Fruit fly (Drosophila melanogaster) whole organism, embryonic: Measurements from ENCODE around the gene lili.
A peak's percentile ranks its signal among the peaks of the same experiment; 100 is the strongest.

Experiments
- Adf1 ChIP-seq: fragments of 200-800 bp; sonication (Bioruptor generic); IDR thresholded peaks from 2 replicates; pipeline ENCODE4 v1.3.6; 2022; ENCODE audit warnings: missing biosample characterization, missing genetic modification characterization
- Asciz ChIP-seq: fragments of 200-800 bp; sonication (Bioruptor generic); optimal IDR thresholded peaks from 2 replicates; lab custom pipeline; 2017; ENCODE audit warnings: missing biosample characterization, mild to moderate bottlenecking, missing genetic modification characterization, missing genetic modification reagents
- Awh ChIP-seq: fragments of 200-800 bp; sonication (Bioruptor generic); IDR thresholded peaks from 2 replicates; pipeline ENCODE4, ENCODE4 v1.3.6; 2022; ENCODE audit warnings: missing biosample characterization, missing genetic modification characterization
- CG10321 ChIP-seq: fragments of 200-800 bp; sonication (Bioruptor generic); IDR thresholded peaks from 2 replicates; pipeline ENCODE4 v1.3.6; 2022; ENCODE audit warnings: missing biosample characterization, missing genetic modification characterization
- CG10366 ChIP-seq: fragments of 200-800 bp; sonication (Bioruptor generic); IDR thresholded peaks from 2 replicates; pipeline ENCODE4 v1.3.6; 2022; ENCODE audit warnings: missing biosample characterization, missing genetic modification characterization
- CG12659 ChIP-seq: fragments of 200-800 bp; sonication (Bioruptor generic); optimal IDR thresholded peaks from 3 replicates; lab custom pipeline; 2017; ENCODE audit warnings: mild to moderate bottlenecking, missing biosample characterization, missing genetic modification reagents, missing genetic modification characterization
- CG12769 ChIP-seq: fragments of 200-800 bp; sonication (Bioruptor generic); optimal IDR thresholded peaks from 2 replicates; lab custom pipeline; 2019; ENCODE audit warnings: missing biosample characterization, mild to moderate bottlenecking, missing genetic modification characterization, moderate library complexity
- CG13287 ChIP-seq: fragments of 200-800 bp; sonication (Bioruptor generic); IDR thresholded peaks from 2 replicates; pipeline ENCODE4 v1.3.6; 2022; ENCODE audit warnings: missing biosample characterization, missing genetic modification characterization; ENCODE audit not compliant: partially characterized antibody
- CG13624 ChIP-seq: fragments of 200-800 bp; sonication (Bioruptor generic); optimal IDR thresholded peaks from 2 replicates; lab custom pipeline; 2016; ENCODE audit warnings: missing biosample characterization, missing genetic modification characterization
- CG17186 ChIP-seq: fragments of 200-800 bp; sonication (Bioruptor generic); optimal IDR thresholded peaks from 3 replicates; lab custom pipeline; 2017; ENCODE audit warnings: missing biosample characterization, missing genetic modification reagents, missing genetic modification characterization
- CG17829 ChIP-seq: fragments of 200-800 bp; optimal IDR thresholded peaks from 2 replicates; lab custom pipeline; 2019; ENCODE audit warnings: missing biosample characterization, mild to moderate bottlenecking, missing genetic modification characterization, moderate library complexity
- CG18011 ChIP-seq: fragments of 200-800 bp; sonication (Bioruptor generic); optimal IDR thresholded peaks from 2 replicates; lab custom pipeline; 2017; ENCODE audit warnings: missing biosample characterization, missing genetic modification characterization, mild to moderate bottlenecking, moderate library complexity, missing genotype
- CG18599 ChIP-seq: fragments of 200-800 bp; sonication (Bioruptor generic); optimal IDR thresholded peaks from 3 replicates; lab custom pipeline; 2017; ENCODE audit warnings: missing biosample characterization, missing genetic modification characterization, mild to moderate bottlenecking, moderate library complexity, missing genetic modification reagents
- CG2116 ChIP-seq: fragments of 200-800 bp; sonication (Bioruptor generic); optimal IDR thresholded peaks from 3 replicates; lab custom pipeline; 2018; ENCODE audit warnings: missing biosample characterization, mild to moderate bottlenecking, missing genetic modification characterization
- CG2678 ChIP-seq: fragments of 200-800 bp; sonication (Bioruptor generic); optimal IDR thresholded peaks from 3 replicates; lab custom pipeline; 2019; ENCODE audit warnings: missing biosample characterization, mild to moderate bottlenecking, missing genetic modification characterization, moderate library complexity
- CG33213 ChIP-seq: fragments of 200-800 bp; sonication (Bioruptor generic); optimal IDR thresholded peaks from 3 replicates; lab custom pipeline; 2016; ENCODE audit warnings: missing biosample characterization, missing genetic modification characterization
- CG34224 ChIP-seq: fragments of 200-800 bp; sonication (Bioruptor generic); IDR thresholded peaks from 3 replicates; pipeline ENCODE4 v1.3.6; 2022; ENCODE audit warnings: missing biosample characterization, missing genetic modification characterization; ENCODE audit not compliant: partially characterized antibody
- CG4360 ChIP-seq: fragments of 200-800 bp; sonication (Bioruptor generic); IDR thresholded peaks from 2 replicates; pipeline ENCODE4 v1.3.6; 2022; ENCODE audit warnings: missing biosample characterization, missing genetic modification characterization
- CG4730 ChIP-seq: fragments of 200-800 bp; sonication (Bioruptor generic); IDR thresholded peaks from 2 replicates; pipeline ENCODE4 v1.3.6; 2022; ENCODE audit warnings: missing biosample characterization, missing genetic modification characterization
- CG8924 ChIP-seq: fragments of 200-800 bp; optimal IDR thresholded peaks from 3 replicates; lab custom pipeline; 2019; ENCODE audit warnings: missing biosample characterization, mild to moderate bottlenecking, missing genetic modification characterization, moderate library complexity
- CG9932 ChIP-seq: fragments of 200-800 bp; sonication (Bioruptor generic); IDR thresholded peaks from 2 replicates; pipeline ENCODE4 v1.3.6; 2022; ENCODE audit warnings: missing biosample characterization, missing genetic modification characterization
- CoRest ChIP-seq: fragments of 200-800 bp; sonication (Bioruptor generic); optimal IDR thresholded peaks from 3 replicates; lab custom pipeline; 2018; ENCODE audit warnings: missing biosample characterization, mild to moderate bottlenecking, missing genetic modification characterization, moderate library complexity
- Dbx ChIP-seq: fragments of 200-800 bp; sonication (Bioruptor generic); IDR thresholded peaks from 3 replicates; pipeline ENCODE4 v1.3.6; 2022; ENCODE audit warnings: missing biosample characterization, missing genetic modification characterization
- Dek ChIP-seq: fragments of 200-800 bp; sonication (Bioruptor generic); optimal IDR thresholded peaks from 3 replicates; lab custom pipeline; 2019; ENCODE audit warnings: missing biosample characterization, mild to moderate bottlenecking, missing genetic modification characterization, moderate library complexity
- Dip2 ChIP-seq: fragments of 200-800 bp; sonication (Bioruptor generic); IDR thresholded peaks from 2 replicates; pipeline ENCODE4 v1.3.6; 2022; ENCODE audit warnings: missing biosample characterization, missing genetic modification characterization
- HmgZ ChIP-seq: fragments of 200-800 bp; sonication (Bioruptor generic); optimal IDR thresholded peaks from 2 replicates; lab custom pipeline; 2018; ENCODE audit warnings: missing biosample characterization, mild to moderate bottlenecking, missing genetic modification characterization
- MESR4 ChIP-seq: fragments of 200-800 bp; sonication (Bioruptor generic); optimal IDR thresholded peaks from 2 replicates; lab custom pipeline; 2018; ENCODE audit warnings: missing biosample characterization, mild to moderate bottlenecking, missing genetic modification characterization, moderate library complexity
- Mes4 ChIP-seq: fragments of 200-800 bp; sonication (Bioruptor generic); optimal IDR thresholded peaks from 2 replicates; lab custom pipeline; 2016; ENCODE audit warnings: missing biosample characterization, missing genetic modification characterization
- NFAT ChIP-seq: fragments of 200-800 bp; sonication (Bioruptor generic); IDR thresholded peaks from 2 replicates; pipeline ENCODE4 v1.3.6; 2022; ENCODE audit warnings: missing biosample characterization, missing genetic modification characterization
- Spps ChIP-seq: fragments of 200-800 bp; sonication (Bioruptor generic); optimal IDR thresholded peaks from 2 replicates; lab custom pipeline; 2018; ENCODE audit warnings: missing biosample characterization, mild to moderate bottlenecking, missing genetic modification characterization
- Ssrp ChIP-seq: fragments of 200-800 bp; sonication (Bioruptor generic); optimal IDR thresholded peaks from 2 replicates; lab custom pipeline; 2018; ENCODE audit warnings: missing biosample characterization, mild to moderate bottlenecking, missing genetic modification characterization, moderate library complexity
- Stat92E ChIP-seq, 3 experiments: fragments of >200 bp in 2 of 3; fragments of 200-800 bp in 1 of 3; sonication (Bioruptor generic) in 1 of 3; optimal IDR thresholded peaks; 2 replicates each; lab custom pipeline; 2017 to 2019; ENCODE audit warnings: missing biosample characterization in 3 of 3, missing genetic modification characterization in 3 of 3, mild to moderate bottlenecking in 1 of 3, moderate library complexity in 1 of 3
- Tbp ChIP-seq: fragments of >200 bp; optimal IDR thresholded peaks from 2 replicates; lab custom pipeline; 2018; ENCODE audit warnings: missing biosample characterization, missing genetic modification characterization
- Vsx1 ChIP-seq: fragments of 200-800 bp; sonication (Bioruptor generic); optimal IDR thresholded peaks from 2 replicates; lab custom pipeline; 2017; ENCODE audit warnings: missing biosample characterization, mild to moderate bottlenecking, missing genetic modification characterization, missing genetic modification reagents
- ac ChIP-seq: fragments of 200-800 bp; sonication (Bioruptor generic); optimal IDR thresholded peaks from 3 replicates; lab custom pipeline; 2017; ENCODE audit warnings: missing biosample characterization, mild to moderate bottlenecking, missing genetic modification characterization
- ap ChIP-seq: fragments of 200-800 bp; sonication (Bioruptor generic); IDR thresholded peaks from 2 replicates; pipeline ENCODE4 v1.3.6; 2022; ENCODE audit warnings: missing biosample characterization, missing genetic modification characterization
- disco-r ChIP-seq: fragments of 200-800 bp; sonication (Bioruptor generic); optimal IDR thresholded peaks from 2 replicates; lab custom pipeline; 2016; ENCODE audit warnings: missing biosample characterization, missing genetic modification characterization
- ewg ChIP-seq: fragments of 200-800 bp; sonication (Bioruptor generic); optimal IDR thresholded peaks from 3 replicates; lab custom pipeline; 2017; ENCODE audit warnings: mild to moderate bottlenecking, missing biosample characterization, missing genetic modification reagents, missing genetic modification characterization
- ftz-f1 ChIP-seq: fragments of 200-800 bp; sonication (Bioruptor generic); optimal IDR thresholded peaks from 2 replicates; lab custom pipeline; 2016; ENCODE audit warnings: missing biosample characterization, missing genetic modification characterization
- gsb-n ChIP-seq: fragments of 200-800 bp; sonication (Bioruptor generic); optimal IDR thresholded peaks from 3 replicates; lab custom pipeline; 2018; ENCODE audit warnings: missing biosample characterization, mild to moderate bottlenecking, missing genetic modification characterization
- hkb ChIP-seq, 2 experiments: fragments of 200-800 bp in 1 of 2; fragments of >200 bp in 1 of 2; sonication (Bioruptor generic) in 1 of 2; IDR thresholded peaks in 1 of 2; optimal IDR thresholded peaks in 1 of 2; 2 replicates each; pipeline versions ENCODE4 v1.3.6 to Lab custom; 2017 to 2022; ENCODE audit warnings: missing biosample characterization in 1 of 2, missing genetic modification characterization in 1 of 2
- insv ChIP-seq, 2 experiments: fragments of 200-800 bp; sonication (Bioruptor generic); optimal IDR thresholded peaks; 3 replicates each; lab custom pipeline; 2016 to 2018; ENCODE audit warnings: missing biosample characterization in 2 of 2, missing genetic modification characterization in 2 of 2
- kah ChIP-seq: fragments of 200-800 bp; sonication (Bioruptor generic); optimal IDR thresholded peaks from 2 replicates; lab custom pipeline; 2018; ENCODE audit warnings: missing biosample characterization, mild to moderate bottlenecking, missing genetic modification characterization
- ken ChIP-seq: fragments of 200-800 bp; sonication (Bioruptor generic); IDR thresholded peaks from 3 replicates; pipeline ENCODE4 v1.3.6; 2022; ENCODE audit warnings: missing biosample characterization, missing genetic modification characterization
- odd ChIP-seq: fragments of 200-800 bp; sonication (Bioruptor generic); optimal IDR thresholded peaks from 2 replicates; lab custom pipeline; 2017; ENCODE audit warnings: missing biosample characterization, mild to moderate bottlenecking, missing genetic modification characterization
- p53 ChIP-seq: fragments of 200-800 bp; sonication (Bioruptor generic); optimal IDR thresholded peaks from 2 replicates; lab custom pipeline; 2016; ENCODE audit warnings: missing biosample characterization, missing genetic modification characterization
- stc ChIP-seq: fragments of 200-800 bp; sonication (Bioruptor generic); IDR thresholded peaks from 2 replicates; pipeline ENCODE4 v1.3.6; 2022; ENCODE audit warnings: missing biosample characterization, missing genetic modification characterization
- vnd ChIP-seq: fragments of 200-800 bp; sonication (Bioruptor generic); IDR thresholded peaks from 3 replicates; pipeline ENCODE4 v1.3.6; 2022; ENCODE audit warnings: missing biosample characterization, missing genetic modification characterization; ENCODE audit not compliant: partially characterized antibody
- wdn ChIP-seq: fragments of 200-800 bp; sonication (Bioruptor generic); IDR thresholded peaks from 2 replicates; pipeline ENCODE4 v1.3.6; 2022; ENCODE audit warnings: missing biosample characterization, missing genetic modification characterization

The lili gene

DNA sequence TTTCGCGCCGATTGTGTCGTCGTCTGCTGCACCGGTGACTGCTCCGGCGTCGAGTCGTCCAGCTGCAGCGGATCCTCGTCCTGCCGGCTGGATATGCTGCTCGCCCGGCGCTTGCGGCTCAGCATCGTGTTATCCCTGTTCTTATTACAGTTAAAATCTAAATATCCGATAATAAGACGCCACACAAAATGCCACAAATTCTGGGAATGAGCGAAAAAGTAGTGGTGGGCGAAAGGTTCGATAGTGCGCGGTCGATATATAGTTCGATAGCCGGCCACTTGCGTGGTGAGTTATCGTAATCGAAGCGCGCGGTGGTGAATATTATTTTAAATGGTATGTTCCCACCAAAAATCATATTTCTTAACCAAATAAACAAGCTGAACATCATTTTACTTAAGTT is 8.8 kb downstream of the lili start, which contains the start of gene polybromo (continued):
- TF ChIP-seq CG17829 (tag; lab: Kevin White, UChicago) (peak; percentile 37), Spps (no peak), CG9932 (GFP tag; lab: Robert Waterston, UW) (peak; percentile 36; the same call in 1 of the 2 replicates), Stat92E (GFP tag; optimal IDR thresholded peaks at IDR 0.05; lab: Kevin White, UChicago) (peak in 1 of 3 experiments; percentile 70), p53 (no peak), CG13624 (GFP tag; lab: Kevin White, UChicago) (no peak), Dbx (GFP tag; lab: Robert Waterston, UW) (peak; percentile 16; the same call in 1 of the 3 replicates), NFAT (no peak), CG12769 (tag; lab: Kevin White, UChicago) (no peak), CG33213 (GFP tag; lab: Kevin White, UChicago) (peak; percentile 25)
- TF ChIP-seq, all 482 proteins: peak for 74

- TF ChIP-seq kah (GFP tag; lab: Kevin White, UChicago): no peak
- TF ChIP-seq CG8924 (tag; lab: Kevin White, UChicago): no peak
- TF ChIP-seq Awh: no peak
- no peak for TF ChIP-seq CG18011 (GFP tag; lab: Kevin White, UChicago)
- no peak for TF ChIP-seq Ssrp
- no peak for TF ChIP-seq Mes4 (GFP tag; lab: Kevin White, UChicago)
- no peak for TF ChIP-seq CG4360 (GFP tag; lab: Robert Waterston, UW)
- TF ChIP-seq Adf1 (GFP tag; lab: Robert Waterston, UW): peak; percentile 13; the same call in 1 of the 2 replicates
- TF ChIP-seq Asciz: no peak
- TF ChIP-seq Tbp (GFP tag; lab: Kevin White, UChicago): no peak
- TF ChIP-seq ap: no peak
- TF ChIP-seq CG17186 (GFP tag; lab: Kevin White, UChicago): no peak
- TF ChIP-seq Vsx1: peak; percentile 83
- TF ChIP-seq CG2678: no peak
- no peak for TF ChIP-seq stc (GFP tag; lab: Robert Waterston, UW)
- no peak for TF ChIP-seq Dip2 (GFP tag; lab: Robert Waterston, UW)
- no peak for TF ChIP-seq CG10321 (GFP tag; lab: Robert Waterston, UW)
- TF ChIP-seq ken (GFP tag; lab: Robert Waterston, UW): no peak
- TF ChIP-seq vnd (GFP tag; lab: Robert Waterston, UW): no peak
- TF ChIP-seq ewg (GFP tag; lab: Kevin White, UChicago): no peak
- TF ChIP-seq disco-r (GFP tag; lab: Kevin White, UChicago): no peak
- TF ChIP-seq CG13287 (GFP tag; lab: Robert Waterston, UW): peak; percentile 28
- TF ChIP-seq CG12659 (GFP tag; lab: Kevin White, UChicago): no peak
- TF ChIP-seq ftz-f1 (GFP tag; lab: Kevin White, UChicago): no peak
- no peak for TF ChIP-seq hkb (optimal IDR thresholded peaks at IDR 0.05; lab: Kevin White, UChicago)
- no peak for TF ChIP-seq hkb (GFP tag; IDR thresholded peaks at IDR 0.05; lab: Robert Waterston, UW)
- no peak for TF ChIP-seq CG4730 (GFP tag; lab: Robert Waterston, UW)
- TF ChIP-seq insv (GFP tag; optimal IDR thresholded peaks at IDR 0.05; lab: Kevin White, UChicago): no peak
- TF ChIP-seq MESR4 (GFP tag; lab: Kevin White, UChicago): peak; percentile 1
- no peak for TF ChIP-seq CG10366 (GFP tag; lab: Robert Waterston, UW)
- TF ChIP-seq Dek (tag; lab: Kevin White, UChicago): no peak
- TF ChIP-seq HmgZ (tag; lab: Kevin White, UChicago): peak; percentile 8
- no peak for TF ChIP-seq gsb-n (tag; lab: Kevin White, UChicago)
- TF ChIP-seq CG2116 (GFP tag; lab: Kevin White, UChicago): no peak
- TF ChIP-seq odd (GFP tag; lab: Kevin White, UChicago): no peak
- TF ChIP-seq CoRest: no peak
- TF ChIP-seq ac: no peak
- TF ChIP-seq CG34224 (GFP tag; lab: Robert Waterston, UW): peak; percentile 42; the same call in 2 of the 3 replicates
- no peak for TF ChIP-seq wdn (GFP tag; lab: Robert Waterston, UW)
- no peak for TF ChIP-seq CG18599
Observed at dm6 chr3R:24799503-24799902, 14.3 kb downstream of the lili start, which contains the start of gene Ude. TSS of gene Ude (minus strand) at chr3R:24799668.
